Fruit fly (Drosophila melanogaster) whole organism, embryonic: ENCODE measurements around the gene CG5808.

ENCODE experiments used
- Adf1 ChIP-seq: fragments of 200-800 bp; sonication (Bioruptor generic); IDR thresholded peaks from 2 replicates; pipeline ENCODE4 v1.3.6; 2022; ENCODE audit warnings: missing biosample characterization, missing genetic modification characterization
- BEAF-32 ChIP-seq: fragments of 200-800 bp; sonication (Bioruptor generic); optimal IDR thresholded peaks from 3 replicates; lab custom pipeline; 2017; ENCODE audit warnings: missing biosample characterization, missing genetic modification characterization, mild to moderate bottlenecking, moderate library complexity, missing genetic modification reagents
- BtbVII ChIP-seq: fragments of 200-800 bp; sonication (Bioruptor generic); optimal IDR thresholded peaks from 3 replicates; lab custom pipeline; 2017; ENCODE audit warnings: missing biosample characterization, mild to moderate bottlenecking, missing genetic modification characterization
- Bteb2 ChIP-seq: fragments of 200-800 bp; sonication (Bioruptor generic); optimal IDR thresholded peaks from 2 replicates; lab custom pipeline; 2016; ENCODE audit warnings: missing biosample characterization, missing genetic modification characterization
- CG10147 ChIP-seq: fragments of 200-800 bp; sonication (Bioruptor generic); optimal IDR thresholded peaks from 2 replicates; lab custom pipeline; 2019; ENCODE audit warnings: missing biosample characterization, mild to moderate bottlenecking, missing genetic modification characterization, moderate library complexity
- CG10321 ChIP-seq: fragments of 200-800 bp; sonication (Bioruptor generic); IDR thresholded peaks from 2 replicates; pipeline ENCODE4 v1.3.6; 2022; ENCODE audit warnings: missing biosample characterization, missing genetic modification characterization
- CG11696 ChIP-seq: fragments of 200-800 bp; sonication (Bioruptor generic); IDR thresholded peaks from 2 replicates; pipeline ENCODE4 v1.3.6; 2022; ENCODE audit warnings: missing biosample characterization, missing genetic modification characterization
- CG12104 ChIP-seq: fragments of 200-800 bp; sonication (Bioruptor generic); optimal IDR thresholded peaks from 3 replicates; lab custom pipeline; 2016; ENCODE audit warnings: missing biosample characterization, missing genetic modification characterization
- CG13123 ChIP-seq: fragments of 200-800 bp; sonication (Bioruptor generic); optimal IDR thresholded peaks from 2 replicates; lab custom pipeline; 2016; ENCODE audit warnings: missing biosample characterization, missing genetic modification characterization
- CG14441 ChIP-seq: fragments of 200-800 bp; sonication (Bioruptor generic); IDR thresholded peaks from 2 replicates; pipeline ENCODE4 v1.3.6; 2022; ENCODE audit warnings: missing biosample characterization, missing genetic modification characterization
- CG14667 ChIP-seq: fragments of 200-800 bp; sonication (Bioruptor generic); IDR thresholded peaks from 2 replicates; pipeline ENCODE4 v1.3.6; 2022; ENCODE audit warnings: missing biosample characterization, missing genetic modification characterization
- CG16815 ChIP-seq: fragments of 200-800 bp; sonication (Bioruptor generic); optimal IDR thresholded peaks from 3 replicates; lab custom pipeline; 2017; ENCODE audit warnings: missing biosample characterization, mild to moderate bottlenecking, missing genetic modification characterization
- CG3281 ChIP-seq: fragments of 200-800 bp; sonication (Bioruptor generic); optimal IDR thresholded peaks from 3 replicates; lab custom pipeline; 2017; ENCODE audit warnings: missing biosample characterization, mild to moderate bottlenecking, missing genetic modification characterization
- CG33213 ChIP-seq: fragments of 200-800 bp; sonication (Bioruptor generic); optimal IDR thresholded peaks from 3 replicates; lab custom pipeline; 2016; ENCODE audit warnings: missing biosample characterization, missing genetic modification characterization
- CG3726 ChIP-seq: fragments of 200-800 bp; sonication (Bioruptor generic); IDR thresholded peaks from 3 replicates; pipeline ENCODE4, ENCODE4 v1.3.6; 2022; ENCODE audit warnings: missing biosample characterization, missing genetic modification characterization
- CG3995 ChIP-seq: fragments of 200-800 bp; sonication (Bioruptor generic); optimal IDR thresholded peaks from 3 replicates; lab custom pipeline; 2016; ENCODE audit warnings: missing biosample characterization, missing genetic modification characterization
- CG8089 ChIP-seq: fragments of 200-800 bp; sonication (Bioruptor generic); optimal IDR thresholded peaks from 3 replicates; lab custom pipeline; 2016; ENCODE audit warnings: missing biosample characterization, missing genetic modification characterization
- CG9727 ChIP-seq: fragments of 200-800 bp; sonication (Bioruptor generic); optimal IDR thresholded peaks from 3 replicates; lab custom pipeline; 2017; ENCODE audit warnings: missing biosample characterization, mild to moderate bottlenecking, missing genetic modification characterization
- CG9797 ChIP-seq: fragments of 200-800 bp; sonication (Bioruptor generic); optimal IDR thresholded peaks from 3 replicates; lab custom pipeline; 2018; ENCODE audit warnings: missing biosample characterization, mild to moderate bottlenecking, missing genetic modification characterization
- CoRest ChIP-seq: fragments of 200-800 bp; sonication (Bioruptor generic); optimal IDR thresholded peaks from 3 replicates; lab custom pipeline; 2018; ENCODE audit warnings: missing biosample characterization, mild to moderate bottlenecking, missing genetic modification characterization, moderate library complexity
- D19B ChIP-seq: fragments of 200-800 bp; sonication (Bioruptor generic); optimal IDR thresholded peaks from 2 replicates; lab custom pipeline; 2017; ENCODE audit warnings: missing biosample characterization, mild to moderate bottlenecking, missing genetic modification characterization
- Dp ChIP-seq: fragments of 200-800 bp; sonication (Bioruptor generic); optimal IDR thresholded peaks from 2 replicates; lab custom pipeline; 2018; ENCODE audit warnings: missing biosample characterization, mild to moderate bottlenecking, missing genetic modification characterization, moderate library complexity
- Drgx ChIP-seq: fragments of 200-800 bp; sonication (Bioruptor generic); IDR thresholded peaks from 2 replicates; pipeline ENCODE4 v1.3.6; 2022; ENCODE audit warnings: missing biosample characterization, missing genetic modification characterization
- ERR ChIP-seq: fragments of 200-800 bp; sonication (Bioruptor generic); optimal IDR thresholded peaks from 2 replicates; lab custom pipeline; 2016; ENCODE audit warnings: missing biosample characterization, missing genetic modification characterization
- Elba2 ChIP-seq: fragments of 200-800 bp; sonication (Bioruptor generic); optimal IDR thresholded peaks from 3 replicates; lab custom pipeline; 2016; ENCODE audit warnings: missing biosample characterization, missing genetic modification characterization
- Fer2 ChIP-seq: fragments of 200-800 bp; sonication (Bioruptor generic); optimal IDR thresholded peaks from 2 replicates; lab custom pipeline; 2018; ENCODE audit warnings: missing biosample characterization, mild to moderate bottlenecking, missing genetic modification characterization, moderate library complexity
- Kr ChIP-seq: fragments of 200-800 bp; sonication (Bioruptor generic); optimal IDR thresholded peaks from 2 replicates; lab custom pipeline; 2017; ENCODE audit warnings: missing biosample characterization, mild to moderate bottlenecking, missing genetic modification characterization
- MTF-1 ChIP-seq: fragments of 200-800 bp; sonication (Bioruptor generic); optimal IDR thresholded peaks from 2 replicates; lab custom pipeline; 2018; ENCODE audit warnings: missing biosample characterization, mild to moderate bottlenecking, missing genetic modification characterization, borderline replicate concordance
- NFAT ChIP-seq: fragments of 200-800 bp; sonication (Bioruptor generic); IDR thresholded peaks from 2 replicates; pipeline ENCODE4 v1.3.6; 2022; ENCODE audit warnings: missing biosample characterization, missing genetic modification characterization
- Pdp1 ChIP-seq, 2 experiments: fragments of 200-800 bp; sonication (Bioruptor generic); optimal IDR thresholded peaks; 3 replicates each; lab custom pipeline; 2016; ENCODE audit warnings: missing biosample characterization in 2 of 2, missing genetic modification characterization in 2 of 2, mild to moderate bottlenecking in 1 of 2, moderate library complexity in 1 of 2
- Sox102F ChIP-seq: fragments of 200-800 bp; sonication (Bioruptor generic); optimal IDR thresholded peaks from 2 replicates; lab custom pipeline; 2018; ENCODE audit warnings: missing biosample characterization, mild to moderate bottlenecking, missing genetic modification characterization, moderate library complexity
- YL-1 ChIP-seq: fragments of 200-800 bp; sonication (Bioruptor generic); optimal IDR thresholded peaks from 3 replicates; lab custom pipeline; 2017; ENCODE audit warnings: missing biosample characterization, mild to moderate bottlenecking, missing genetic modification characterization
- amos ChIP-seq: fragments of 200-800 bp; sonication (Bioruptor generic); IDR thresholded peaks from 2 replicates; pipeline ENCODE4 v1.3.6; 2022; ENCODE audit warnings: missing biosample characterization, missing genetic modification characterization; ENCODE audit not compliant: partially characterized antibody
- cad ChIP-seq: fragments of >200 bp; optimal IDR thresholded peaks from 2 replicates; lab custom pipeline; 2017; ENCODE audit warnings: missing biosample characterization, missing genetic modification characterization
- cg ChIP-seq: fragments of 200-800 bp; sonication (Bioruptor generic); optimal IDR thresholded peaks from 3 replicates; lab custom pipeline; 2019; ENCODE audit warnings: missing biosample characterization, mild to moderate bottlenecking, missing genetic modification characterization, moderate library complexity
- chinmo ChIP-seq: fragments of 200-800 bp; sonication (Bioruptor generic); IDR thresholded peaks from 4 replicates; pipeline ENCODE4 v1.3.6; 2022; ENCODE audit warnings: missing biosample characterization, missing genetic modification characterization; ENCODE audit not compliant: partially characterized antibody
- dmrt99B ChIP-seq: fragments of 200-800 bp; sonication (Bioruptor generic); optimal IDR thresholded peaks from 2 replicates; lab custom pipeline; 2018; ENCODE audit warnings: missing biosample characterization, mild to moderate bottlenecking, missing genetic modification characterization, moderate library complexity
- en ChIP-seq: fragments of 200-800 bp; sonication (Bioruptor generic); optimal IDR thresholded peaks from 2 replicates; lab custom pipeline; 2016; ENCODE audit warnings: missing biosample characterization, missing genetic modification characterization
- fd3F ChIP-seq: fragments of 200-800 bp; sonication (Bioruptor generic); optimal IDR thresholded peaks from 2 replicates; lab custom pipeline; 2018; ENCODE audit warnings: missing biosample characterization, mild to moderate bottlenecking, missing genetic modification characterization, moderate library complexity
- inv ChIP-seq: fragments of 200-800 bp; sonication (Bioruptor generic); IDR thresholded peaks from 2 replicates; pipeline ENCODE4 v1.3.6; 2022; ENCODE audit warnings: missing biosample characterization, missing genetic modification characterization; ENCODE audit not compliant: partially characterized antibody
- jumu ChIP-seq: fragments of 200-800 bp; sonication (Bioruptor generic); optimal IDR thresholded peaks from 3 replicates; lab custom pipeline; 2016; ENCODE audit warnings: missing biosample characterization, missing genetic modification characterization
- pb ChIP-seq: fragments of 200-800 bp; sonication (Bioruptor generic); optimal IDR thresholded peaks from 3 replicates; lab custom pipeline; 2016; ENCODE audit warnings: missing biosample characterization, missing genetic modification characterization
- peb ChIP-seq: fragments of 200-800 bp; sonication (Bioruptor generic); IDR thresholded peaks from 2 replicates; pipeline ENCODE4 v1.3.6; 2022; ENCODE audit warnings: missing biosample characterization, missing genetic modification characterization
- pnt ChIP-seq: fragments of 200-800 bp; sonication (Bioruptor generic); optimal IDR thresholded peaks from 3 replicates; lab custom pipeline; 2016; ENCODE audit warnings: missing biosample characterization, missing genetic modification characterization
- pros ChIP-seq: fragments of 200-800 bp; sonication (Bioruptor generic); optimal IDR thresholded peaks from 3 replicates; lab custom pipeline; 2019; ENCODE audit warnings: missing biosample characterization, mild to moderate bottlenecking, missing genetic modification characterization, moderate library complexity
- sim ChIP-seq: fragments of 200-800 bp; sonication (Bioruptor generic); IDR thresholded peaks from 2 replicates; pipeline ENCODE4 v1.3.6; 2022; ENCODE audit warnings: missing biosample characterization, missing genetic modification characterization
- sima ChIP-seq: fragments of 200-800 bp; sonication (Bioruptor generic); optimal IDR thresholded peaks from 2 replicates; lab custom pipeline; 2016; ENCODE audit warnings: missing biosample characterization, missing genetic modification characterization
- toy ChIP-seq: fragments of 200-800 bp; sonication (Bioruptor generic); IDR thresholded peaks from 2 replicates; pipeline ENCODE4 v1.3.6; 2022; ENCODE audit warnings: missing biosample characterization, missing genetic modification characterization
- vfl ChIP-seq: fragments of 200-800 bp; sonication (Bioruptor generic); optimal IDR thresholded peaks from 2 replicates; lab custom pipeline; 2016; ENCODE audit warnings: missing biosample characterization, missing genetic modification characterization
- vnd ChIP-seq: fragments of 200-800 bp; sonication (Bioruptor generic); IDR thresholded peaks from 3 replicates; pipeline ENCODE4 v1.3.6; 2022; ENCODE audit warnings: missing biosample characterization, missing genetic modification characterization; ENCODE audit not compliant: partially characterized antibody
- vvl ChIP-seq: fragments of 200-800 bp; sonication (Bioruptor generic); IDR thresholded peaks from 2 replicates; pipeline ENCODE4 v1.3.6; 2022; ENCODE audit warnings: missing biosample characterization, missing genetic modification characterization
- z ChIP-seq: fragments of 200-800 bp; sonication (Bioruptor generic); IDR thresholded peaks from 3 replicates; pipeline ENCODE4 v1.3.6; 2022; ENCODE audit warnings: missing biosample characterization, missing genetic modification characterization

CG5808 gene

DNA sequence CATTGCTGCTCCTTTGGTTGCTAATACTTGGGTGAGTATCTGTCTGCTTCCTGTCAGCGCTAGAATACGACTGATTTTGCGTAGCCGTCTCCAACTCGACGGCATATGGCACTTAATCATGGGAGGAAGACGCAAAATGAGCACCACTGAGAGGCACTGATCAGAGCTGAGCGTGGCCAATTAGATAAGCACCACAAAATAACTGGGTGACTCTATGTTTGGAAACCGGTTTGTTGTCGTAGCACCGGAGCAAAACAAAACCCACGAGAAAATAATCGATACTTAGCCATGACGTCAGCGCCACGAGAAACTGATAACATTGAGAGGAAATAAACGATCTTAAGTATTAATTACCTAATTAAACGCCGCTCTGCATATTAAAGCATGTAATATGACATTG lies 17.3 kb downstream of the CG5808 start, which contains the start of gene Ude (continued):
- TF ChIP-seq dmrt99B (tag; lab: Kevin White, UChicago): no peak
- no peak for TF ChIP-seq CG11696 (GFP tag; lab: Robert Waterston, UW)
- peak; percentile 19; the same call in 1 of the 2 replicates for TF ChIP-seq vvl (GFP tag; lab: Robert Waterston, UW)
- no peak for TF ChIP-seq en (GFP tag; lab: Kevin White, UChicago)
- no peak for TF ChIP-seq sima (GFP tag; lab: Kevin White, UChicago)
- no peak for TF ChIP-seq fd3F
- TF ChIP-seq NFAT: no peak
- no peak for TF ChIP-seq vfl (GFP tag; lab: Kevin White, UChicago)
- TF ChIP-seq Kr: no peak
- no peak for TF ChIP-seq CG12104
- TF ChIP-seq Pdp1 (GFP tag; optimal IDR thresholded peaks at IDR 0.05; lab: Kevin White, UChicago): peak in 1 of 2 experiments; percentile 47
- no peak for TF ChIP-seq Fer2 (tag; lab: Kevin White, UChicago)
- peak; percentile 85; the same call in 2 of the 4 replicates for TF ChIP-seq chinmo (GFP tag; lab: Robert Waterston, UW)
- TF ChIP-seq sim (GFP tag; lab: Robert Waterston, UW): no peak
- no peak for TF ChIP-seq toy (GFP tag; lab: Robert Waterston, UW)
- TF ChIP-seq CG9727 (GFP tag; lab: Kevin White, UChicago): no peak
- TF ChIP-seq Dp (GFP tag; lab: Kevin White, UChicago): no peak
- TF ChIP-seq amos: peak; percentile 16; the same call in 1 of the 2 replicates
- TF ChIP-seq vnd (GFP tag; lab: Robert Waterston, UW): no peak
- no peak for TF ChIP-seq Bteb2
- TF ChIP-seq z (GFP tag; lab: Robert Waterston, UW): no peak

dm6 chr3R:24798595-24798994 lies 18.2 kb downstream of the CG5808 start:
- no peak for TF ChIP-seq CG3995 (GFP tag; lab: Kevin White, UChicago)
- TF ChIP-seq jumu (GFP tag; lab: Kevin White, UChicago): no peak
- TF ChIP-seq CG9797 (GFP tag; lab: Kevin White, UChicago): no peak
- no peak for TF ChIP-seq BEAF-32 (GFP tag; lab: Kevin White, UChicago)
- no peak for TF ChIP-seq Elba2 (GFP tag; lab: Kevin White, UChicago)
- TF ChIP-seq CG14441 (GFP tag; lab: Robert Waterston, UW): no peak
- TF ChIP-seq CoRest (tag; lab: Kevin White, UChicago): peak; percentile 29
- no peak for TF ChIP-seq CG16815
- TF ChIP-seq CG33213 (GFP tag; lab: Kevin White, UChicago): no peak
- TF ChIP-seq D19B (GFP tag; lab: Kevin White, UChicago): no peak
- TF ChIP-seq CG3726 (GFP tag; lab: Robert Waterston, UW): no peak
- TF ChIP-seq YL-1: no peak
- no peak for TF ChIP-seq Sox102F
- TF ChIP-seq peb (GFP tag; lab: Robert Waterston, UW): no peak
- TF ChIP-seq MTF-1 (GFP tag; lab: Kevin White, UChicago): no peak
- TF ChIP-seq cg (GFP tag; lab: Kevin White, UChicago): no peak
- TF ChIP-seq CG8089 (GFP tag; lab: Kevin White, UChicago): no peak
- no peak for TF ChIP-seq CG13123 (GFP tag; lab: Kevin White, UChicago)
- TF ChIP-seq CG10321: no peak
- no peak for TF ChIP-seq Drgx (GFP tag; lab: Robert Waterston, UW)
- no peak for TF ChIP-seq cad
- TF ChIP-seq CG14667: no peak
- TF ChIP-seq CG10147 (GFP tag; lab: Kevin White, UChicago): peak; percentile 19
- no peak for TF ChIP-seq ERR (GFP tag; lab: Kevin White, UChicago)
- no peak for TF ChIP-seq pb (GFP tag; lab: Kevin White, UChicago)
- TF ChIP-seq inv (GFP tag; lab: Robert Waterston, UW): no peak
- TF ChIP-seq Adf1: no peak
- no peak for TF ChIP-seq BtbVII (GFP tag; lab: Kevin White, UChicago)
- TF ChIP-seq CG3281: peak; percentile 33
- no peak for TF ChIP-seq pnt (GFP tag; lab: Kevin White, UChicago)
- TF ChIP-seq pros: no peak
